Fruit fly (Drosophila melanogaster) whole organism, embryonic: ENCODE measurements around the gene Rpn1.

Experiments used
- Abd-B ChIP-seq: fragments of 200-800 bp; sonication (Bioruptor generic); optimal IDR thresholded peaks from 2 replicates; lab custom pipeline; 2018; ENCODE audit warnings: missing biosample characterization, mild to moderate bottlenecking, missing genetic modification characterization, moderate library complexity
- Ada2b ChIP-seq: fragments of 200-800 bp; sonication (Bioruptor generic); IDR thresholded peaks from 2 replicates; pipeline ENCODE4 v1.3.6; 2022; ENCODE audit warnings: missing biosample characterization, missing genetic modification characterization
- B-H2 ChIP-seq: fragments of 200-800 bp; sonication (Bioruptor generic); optimal IDR thresholded peaks from 2 replicates; lab custom pipeline; 2018; ENCODE audit warnings: missing biosample characterization, mild to moderate bottlenecking, missing genetic modification characterization
- CG10209 ChIP-seq: fragments of 200-800 bp; sonication (Bioruptor generic); optimal IDR thresholded peaks from 3 replicates; lab custom pipeline; 2017; ENCODE audit warnings: missing biosample characterization, mild to moderate bottlenecking, missing genetic modification characterization, missing genetic modification reagents
- CG10321 ChIP-seq: fragments of 200-800 bp; sonication (Bioruptor generic); IDR thresholded peaks from 2 replicates; pipeline ENCODE4 v1.3.6; 2022; ENCODE audit warnings: missing biosample characterization, missing genetic modification characterization
- CG10959 ChIP-seq: fragments of 200-800 bp; sonication (Bioruptor generic); IDR thresholded peaks from 2 replicates; pipeline ENCODE4 v1.3.6; 2022; ENCODE audit warnings: missing biosample characterization, missing genetic modification characterization
- CG11560 ChIP-seq: fragments of 200-800 bp; sonication (Bioruptor generic); IDR thresholded peaks from 3 replicates; pipeline ENCODE4 v1.3.6; 2022; ENCODE audit warnings: missing biosample characterization, missing genetic modification characterization
- CG11695 ChIP-seq: fragments of 200-800 bp; sonication (Bioruptor generic); IDR thresholded peaks from 3 replicates; pipeline ENCODE4 v1.3.6; 2022; ENCODE audit warnings: missing biosample characterization, missing genetic modification characterization
- CG12104 ChIP-seq: fragments of 200-800 bp; sonication (Bioruptor generic); optimal IDR thresholded peaks from 3 replicates; lab custom pipeline; 2016; ENCODE audit warnings: missing biosample characterization, missing genetic modification characterization
- CG13296 ChIP-seq: fragments of 200-800 bp; sonication (Bioruptor generic); optimal IDR thresholded peaks from 3 replicates; lab custom pipeline; 2018; ENCODE audit warnings: missing biosample characterization, mild to moderate bottlenecking, missing genetic modification characterization
- CG13775 ChIP-seq: fragments of 200-800 bp; sonication (Bioruptor generic); optimal IDR thresholded peaks from 3 replicates; lab custom pipeline; 2017; ENCODE audit warnings: missing biosample characterization, mild to moderate bottlenecking, missing genetic modification characterization
- CG14050 ChIP-seq: fragments of 200-800 bp; sonication (Bioruptor generic); IDR thresholded peaks from 3 replicates; pipeline ENCODE4 v1.3.6; 2022; ENCODE audit warnings: missing biosample characterization, missing genetic modification characterization
- CG17328 ChIP-seq: fragments of 200-800 bp; sonication (Bioruptor generic); IDR thresholded peaks from 2 replicates; pipeline ENCODE4 v1.3.6; 2022; ENCODE audit warnings: missing biosample characterization, missing genetic modification characterization
- CG2712 ChIP-seq: fragments of 200-800 bp; optimal IDR thresholded peaks from 3 replicates; lab custom pipeline; 2019; ENCODE audit warnings: missing biosample characterization, mild to moderate bottlenecking, missing genetic modification characterization, moderate library complexity
- CG2875 ChIP-seq: fragments of 200-800 bp; sonication (Bioruptor generic); optimal IDR thresholded peaks from 2 replicates; lab custom pipeline; 2017; ENCODE audit warnings: missing biosample characterization, mild to moderate bottlenecking, missing genetic modification characterization, missing genetic modification reagents
- CG31441 ChIP-seq: fragments of 200-800 bp; sonication (Bioruptor generic); IDR thresholded peaks from 2 replicates; pipeline ENCODE4 v1.3.6; 2022; ENCODE audit warnings: missing biosample characterization, missing genetic modification characterization
- CG3163 ChIP-seq: fragments of 200-800 bp; sonication (Bioruptor generic); optimal IDR thresholded peaks from 3 replicates; lab custom pipeline; 2016; ENCODE audit warnings: missing biosample characterization, missing genetic modification characterization
- CG34376 ChIP-seq: fragments of 200-800 bp; sonication (Bioruptor generic); optimal IDR thresholded peaks from 2 replicates; lab custom pipeline; 2018; ENCODE audit warnings: missing biosample characterization, mild to moderate bottlenecking, missing genetic modification characterization
- CG4730 ChIP-seq: fragments of 200-800 bp; sonication (Bioruptor generic); IDR thresholded peaks from 2 replicates; pipeline ENCODE4 v1.3.6; 2022; ENCODE audit warnings: missing biosample characterization, missing genetic modification characterization
- CG6175 ChIP-seq: fragments of 200-800 bp; sonication (Bioruptor generic); IDR thresholded peaks from 3 replicates; pipeline ENCODE4 v1.3.6; 2022; ENCODE audit warnings: missing biosample characterization, missing genetic modification characterization
- CG6765 ChIP-seq: fragments of 200-800 bp; sonication (Bioruptor generic); optimal IDR thresholded peaks from 3 replicates; lab custom pipeline; 2017; ENCODE audit warnings: missing biosample characterization, mild to moderate bottlenecking, missing genetic modification characterization
- CG6854 ChIP-seq: fragments of 200-800 bp; sonication (Bioruptor generic); optimal IDR thresholded peaks from 3 replicates; lab custom pipeline; 2017; ENCODE audit warnings: missing biosample characterization, mild to moderate bottlenecking, missing genetic modification characterization
- CG7357 ChIP-seq: fragments of 200-800 bp; sonication (Bioruptor generic); IDR thresholded peaks from 3 replicates; pipeline ENCODE4 v1.3.6; 2022; ENCODE audit warnings: missing biosample characterization, missing genetic modification characterization
- CG9932 ChIP-seq: fragments of 200-800 bp; sonication (Bioruptor generic); IDR thresholded peaks from 2 replicates; pipeline ENCODE4 v1.3.6; 2022; ENCODE audit warnings: missing biosample characterization, missing genetic modification characterization
- CoRest ChIP-seq: fragments of 200-800 bp; sonication (Bioruptor generic); optimal IDR thresholded peaks from 3 replicates; lab custom pipeline; 2018; ENCODE audit warnings: missing biosample characterization, mild to moderate bottlenecking, missing genetic modification characterization, moderate library complexity
- D19B ChIP-seq: fragments of 200-800 bp; sonication (Bioruptor generic); optimal IDR thresholded peaks from 2 replicates; lab custom pipeline; 2017; ENCODE audit warnings: missing biosample characterization, mild to moderate bottlenecking, missing genetic modification characterization
- Drgx ChIP-seq: fragments of 200-800 bp; sonication (Bioruptor generic); IDR thresholded peaks from 2 replicates; pipeline ENCODE4 v1.3.6; 2022; ENCODE audit warnings: missing biosample characterization, missing genetic modification characterization
- Ets65A ChIP-seq: fragments of 200-800 bp; sonication (Bioruptor generic); peaks from one replicate; lab custom pipeline; 2016; ENCODE audit warnings: missing biosample characterization, missing genetic modification characterization
- Ets97D ChIP-seq: fragments of 200-800 bp; sonication (Bioruptor generic); optimal IDR thresholded peaks from 3 replicates; lab custom pipeline; 2016; ENCODE audit warnings: missing biosample characterization, missing genetic modification characterization
- NFAT ChIP-seq: fragments of 200-800 bp; sonication (Bioruptor generic); IDR thresholded peaks from 2 replicates; pipeline ENCODE4 v1.3.6; 2022; ENCODE audit warnings: missing biosample characterization, missing genetic modification characterization
- Sry-δ ChIP-seq: fragments of 200-800 bp; sonication (Bioruptor generic); optimal IDR thresholded peaks from 2 replicates; lab custom pipeline; 2016; ENCODE audit warnings: missing biosample characterization, missing genetic modification characterization
- Trl ChIP-seq, 3 experiments: fragments of >200 bp in 2 of 3; fragments of 200-800 bp in 1 of 3; sonication (Bioruptor generic) in 1 of 3; optimal IDR thresholded peaks; 2 replicates in 1 of 3; 3 replicates in 2 of 3; lab custom pipeline; 2016 to 2017; ENCODE audit warnings: missing biosample characterization in 1 of 3, missing genetic modification characterization in 1 of 3
- ab ChIP-seq: fragments of 200-800 bp; sonication (Bioruptor generic); optimal IDR thresholded peaks from 2 replicates; lab custom pipeline; 2016; ENCODE audit warnings: missing biosample characterization, missing genetic modification characterization
- ara ChIP-seq: fragments of 200-800 bp; sonication (Bioruptor generic); IDR thresholded peaks from 2 replicates; pipeline ENCODE4 v1.3.6; 2022; ENCODE audit warnings: missing biosample characterization, missing genetic modification characterization
- croc ChIP-seq: fragments of 200-800 bp; sonication (Bioruptor generic); conservative IDR thresholded peaks from 3 replicates; pipeline ENCODE4 v1.3.6; 2022; ENCODE audit warnings: missing biosample characterization, missing genetic modification characterization
- crp ChIP-seq, 2 experiments: fragments of 200-800 bp; sonication (Bioruptor generic); optimal IDR thresholded peaks; 2 replicates in 1 of 2; 3 replicates in 1 of 2; lab custom pipeline; 2017; ENCODE audit warnings: missing biosample characterization in 2 of 2, missing genetic modification characterization in 2 of 2, mild to moderate bottlenecking in 1 of 2, moderate library complexity in 1 of 2
- cwo ChIP-seq: fragments of 200-800 bp; sonication (Bioruptor generic); optimal IDR thresholded peaks from 3 replicates; lab custom pipeline; 2017; ENCODE audit warnings: missing biosample characterization, missing genetic modification characterization, mild to moderate bottlenecking, moderate library complexity, missing genetic modification reagents
- dan ChIP-seq: fragments of 200-800 bp; sonication (Bioruptor generic); IDR thresholded peaks from 2 replicates; pipeline ENCODE4 v1.3.6; 2022; ENCODE audit warnings: missing biosample characterization, missing genetic modification characterization
- fd64A ChIP-seq: fragments of 200-800 bp; sonication (Bioruptor generic); optimal IDR thresholded peaks from 3 replicates; lab custom pipeline; 2018; ENCODE audit warnings: missing biosample characterization, mild to moderate bottlenecking, missing genetic modification characterization
- gfzf ChIP-seq: fragments of 200-800 bp; sonication (Bioruptor generic); optimal IDR thresholded peaks from 2 replicates; lab custom pipeline; 2016; ENCODE audit warnings: missing biosample characterization, mild to moderate bottlenecking, missing genetic modification characterization, moderate library complexity
- kni ChIP-seq: fragments of 200-800 bp; sonication (Bioruptor generic); optimal IDR thresholded peaks from 3 replicates; lab custom pipeline; 2017; ENCODE audit warnings: mild to moderate bottlenecking, missing biosample characterization, missing genetic modification reagents, missing genetic modification characterization
- luna ChIP-seq: fragments of 200-800 bp; sonication (Bioruptor generic); optimal IDR thresholded peaks from 2 replicates; lab custom pipeline; 2016; ENCODE audit warnings: missing biosample characterization, missing genetic modification characterization
- nerfin-2 ChIP-seq: fragments of 200-800 bp; sonication (Bioruptor generic); IDR thresholded peaks from 2 replicates; pipeline ENCODE4 v1.3.6; 2022; ENCODE audit warnings: missing biosample characterization, missing genetic modification characterization; ENCODE audit not compliant: partially characterized antibody
- nom ChIP-seq: fragments of 200-800 bp; sonication (Bioruptor generic); optimal IDR thresholded peaks from 2 replicates; lab custom pipeline; 2017; ENCODE audit warnings: missing biosample characterization, missing genetic modification characterization, mild to moderate bottlenecking, moderate library complexity, missing genetic modification reagents
- ro ChIP-seq: fragments of 200-800 bp; sonication (Bioruptor generic); IDR thresholded peaks from 2 replicates; pipeline ENCODE4 v1.3.6; 2022; ENCODE audit warnings: missing biosample characterization, missing genetic modification characterization
- scrt ChIP-seq: fragments of 200-800 bp; sonication (Bioruptor generic); optimal IDR thresholded peaks from 2 replicates; lab custom pipeline; 2018; ENCODE audit warnings: missing biosample characterization, mild to moderate bottlenecking, missing genetic modification characterization, moderate library complexity
- sens ChIP-seq: fragments of 200-800 bp; sonication (Bioruptor generic); peaks from one replicate; lab custom pipeline; 2016; ENCODE audit warnings: missing biosample characterization, missing genetic modification characterization
- sens-2 ChIP-seq: fragments of 200-800 bp; sonication (Bioruptor generic); IDR thresholded peaks from 2 replicates; pipeline ENCODE4 v1.3.6; 2022; ENCODE audit warnings: missing biosample characterization, missing genetic modification characterization
- shn ChIP-seq: fragments of 200-800 bp; sonication (Bioruptor generic); optimal IDR thresholded peaks from 3 replicates; lab custom pipeline; 2016; ENCODE audit warnings: missing biosample characterization, missing genetic modification characterization
- so ChIP-seq: fragments of 200-800 bp; sonication (Bioruptor generic); IDR thresholded peaks from 3 replicates; pipeline ENCODE4 v1.3.6; 2022; ENCODE audit warnings: missing biosample characterization, missing genetic modification characterization
- sqz ChIP-seq: fragments of 200-800 bp; sonication (Bioruptor generic); optimal IDR thresholded peaks from 3 replicates; lab custom pipeline; 2018; ENCODE audit warnings: missing biosample characterization, mild to moderate bottlenecking, missing genetic modification characterization
- wdn ChIP-seq: fragments of 200-800 bp; sonication (Bioruptor generic); IDR thresholded peaks from 2 replicates; pipeline ENCODE4 v1.3.6; 2022; ENCODE audit warnings: missing biosample characterization, missing genetic modification characterization

The Rpn1 gene

dm6 chr3L:19932917-19933316 is 18.1 kb downstream of the Rpn1 start (continued):
- TF ChIP-seq luna: peak; percentile 31
- TF ChIP-seq scrt (GFP tag; lab: Kevin White, UChicago): peak; percentile 69
- TF ChIP-seq Sry-δ: no peak
- peak; percentile 14; the same call in 1 of the 2 replicates for TF ChIP-seq CG31441
- peak; percentile 64 for TF ChIP-seq CG13296 (GFP tag; lab: Kevin White, UChicago)
- TF ChIP-seq croc (GFP tag; lab: Robert Waterston, UW): no peak
- TF ChIP-seq CG14050 (GFP tag; lab: Robert Waterston, UW): no peak
- TF ChIP-seq CG17328: no peak
- TF ChIP-seq B-H2 (GFP tag; lab: Kevin White, UChicago): peak; percentile 36
- peak; percentile 34 for TF ChIP-seq CG10209 (GFP tag; lab: Kevin White, UChicago)
- TF ChIP-seq CG3163 (GFP tag; lab: Kevin White, UChicago): peak; percentile 52
- TF ChIP-seq so (GFP tag; lab: Robert Waterston, UW): peak; percentile 15; the same call in 2 of the 3 replicates
- peak; percentile 37 for TF ChIP-seq fd64A (GFP tag; lab: Kevin White, UChicago)
- no peak for TF ChIP-seq CG4730
- no peak for TF ChIP-seq gfzf (GFP tag; lab: Kevin White, UChicago)
- TF ChIP-seq NFAT (GFP tag; lab: Robert Waterston, UW): no peak
- no peak for TF ChIP-seq Ets97D (GFP tag; lab: Kevin White, UChicago)
- no peak for TF ChIP-seq Ets65A (GFP tag; lab: Kevin White, UChicago)
- TF ChIP-seq sqz (GFP tag; lab: Kevin White, UChicago): no peak
- TF ChIP-seq nerfin-2 (GFP tag; lab: Robert Waterston, UW): no peak
- TF ChIP-seq CG9932 (GFP tag; lab: Robert Waterston, UW): no peak
- TF ChIP-seq CG6175 (GFP tag; lab: Robert Waterston, UW): peak; percentile 66; the same call in 1 of the 3 replicates
- TF ChIP-seq shn (GFP tag; lab: Kevin White, UChicago): no peak
- no peak for TF ChIP-seq ro (GFP tag; lab: Robert Waterston, UW)
- TF ChIP-seq CG6854 (GFP tag; lab: Kevin White, UChicago): peak; percentile 23
- TF ChIP-seq CG12104: no peak
- peak; percentile 86 for TF ChIP-seq CG34376
- no peak for TF ChIP-seq Ada2b (GFP tag; lab: Robert Waterston, UW)
- TF ChIP-seq Trl (optimal IDR thresholded peaks at IDR 0.05; lab: Kevin White, UChicago): peak; percentile 25 to 45
- TF ChIP-seq Trl (GFP tag; optimal IDR thresholded peaks at IDR 0.05; lab: Kevin White, UChicago): peak; percentile 11
- peak; percentile 3 for TF ChIP-seq CG6765
- TF ChIP-seq sens-2 (GFP tag; lab: Robert Waterston, UW): peak; percentile 77
- TF ChIP-seq CG2712 (tag; lab: Kevin White, UChicago): peak; percentile 2
- no peak for TF ChIP-seq D19B (GFP tag; lab: Kevin White, UChicago)
- TF ChIP-seq nom (GFP tag; lab: Kevin White, UChicago): no peak
- no peak for TF ChIP-seq dan (GFP tag; lab: Robert Waterston, UW)
- TF ChIP-seq Abd-B: no peak
- TF ChIP-seq CG10959 (GFP tag; lab: Robert Waterston, UW): no peak
- TF ChIP-seq ara: no peak; the same call in 1 of the 2 replicates
- TF ChIP-seq CG7357: no peak
- peak; percentile 56; the same call in 2 of the 3 replicates for TF ChIP-seq CG11695
- 0 out of 2 replicates have a peak, but pooled peaks have one; percentile 16 for TF ChIP-seq Drgx (GFP tag; lab: Robert Waterston, UW)
- TF ChIP-seq crp (GFP tag; optimal IDR thresholded peaks at IDR 0.05; lab: Kevin White, UChicago): no peak
- TF ChIP-seq CG2875 (GFP tag; lab: Kevin White, UChicago): peak; percentile 26
- no peak for TF ChIP-seq CG13775 (GFP tag; lab: Kevin White, UChicago)
- no peak for TF ChIP-seq CG11560 (tag; lab: Robert Waterston, UW)
- no peak for TF ChIP-seq ab (GFP tag; lab: Kevin White, UChicago)
- TF ChIP-seq CG10321 (GFP tag; lab: Robert Waterston, UW): no peak
- TF ChIP-seq wdn: no peak
- TF ChIP-seq kni: no peak
- TF ChIP-seq CoRest (tag; lab: Kevin White, UChicago): no peak
- peak; percentile 12 for TF ChIP-seq cwo (GFP tag; lab: Kevin White, UChicago)
- TF ChIP-seq sens: peak; percentile 85
